Worm (Caenorhabditis elegans): ENCODE data around the gene mai-2.

DNA sequence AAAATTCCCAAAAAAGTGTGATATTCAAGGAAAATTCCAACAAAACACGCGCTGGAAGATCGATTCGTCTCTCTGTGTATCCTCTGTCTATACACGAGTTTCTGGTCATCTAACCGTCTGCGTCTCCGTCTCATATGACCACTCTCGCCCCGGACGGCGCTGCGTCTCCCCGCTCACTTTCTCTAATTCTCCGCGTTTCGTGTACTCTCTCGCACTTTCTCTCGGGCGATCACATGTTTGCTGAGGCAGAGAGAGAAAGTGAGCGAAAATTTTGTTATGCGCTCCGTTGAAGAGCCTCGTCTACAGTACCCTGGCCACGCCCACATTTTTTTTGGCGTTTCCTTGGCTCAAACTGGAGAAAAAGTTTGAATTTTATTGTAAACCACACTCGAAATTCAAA, 1.1 kb upstream of the mai-2 start:
- TF ChIP-seq nhr-237 (tag; optimal IDR thresholded peaks at IDR 0.05) (no peak), ctbp-1 (GFP tag; IDR thresholded peaks at IDR 0.05) (peak; percentile 82), lin-38 (GFP tag; IDR thresholded peaks at IDR 0.05) (peak; percentile 87), snpc-4 (tag; optimal IDR thresholded peaks at IDR 0.05) (no peak), ZK337.2 (GFP tag; IDR thresholded peaks at IDR 0.05) (peak; percentile 54; the same call in 1 of the 2 replicates), F49E8.2 (tag; optimal IDR thresholded peaks at IDR 0.05; ENCODE audit: borderline replicate concordance) (no peak), lin-39 (tag; optimal IDR thresholded peaks at IDR 0.05) (no peak), gei-8 (GFP tag; optimal IDR thresholded peaks at IDR 0.05) (no peak), skn-1 (tag; optimal IDR thresholded peaks at IDR 0.05) (peak; percentile 8), egl-27 (tag; optimal IDR thresholded peaks at IDR 0.05) (no peak)
